Worm (Caenorhabditis elegans) whole organism, mixed stage, embryonic: Measurements from ENCODE around the gene his-24.

ENCODE experiments used
- drap-1 ChIP-seq: fragments of 200-800 bp; sonication (Bioruptor generic); optimal IDR thresholded peaks from 3 replicates; lab custom pipeline; 2018; ENCODE audit warnings: mild to moderate bottlenecking, missing genetic modification characterization, missing compliant biosample characterization
- elt-1 ChIP-seq: sonication (generic microtip); optimal IDR thresholded peaks from 2 replicates; lab custom pipeline; 2017; ENCODE audit warnings: missing genetic modification characterization, mild to moderate bottlenecking, missing compliant biosample characterization, antibody characterized with exemption, moderate library complexity, borderline replicate concordance; ENCODE audit not compliant: insufficient read depth
- mab-5 ChIP-seq: fragments of 150-350 bp; optimal IDR thresholded peaks from 2 replicates; lab custom pipeline; 2014; ENCODE audit warnings: missing biosample characterization, missing genetic modification characterization
- nhr-237 ChIP-seq: fragments of 150-350 bp; optimal IDR thresholded peaks from 2 replicates; lab custom pipeline; 2014; ENCODE audit warnings: missing biosample characterization, missing genetic modification characterization
- nhr-76 ChIP-seq: sonication (generic microtip); optimal IDR thresholded peaks from 2 replicates; lab custom pipeline; 2017; ENCODE audit warnings: missing biosample characterization, missing genetic modification characterization
- pha-4 ChIP-seq: fragments of 150-350 bp; optimal IDR thresholded peaks from 2 replicates; lab custom pipeline; 2018; ENCODE audit warnings: missing biosample characterization, missing genetic modification reagents, missing genetic modification characterization
- snpc-4 ChIP-seq: fragments of 150-350 bp; optimal IDR thresholded peaks from 2 replicates; lab custom pipeline; 2014; ENCODE audit warnings: missing biosample characterization, missing genetic modification characterization
- unc-120 ChIP-seq: sonication (generic microtip); optimal IDR thresholded peaks from 2 replicates; lab custom pipeline; 2017; ENCODE audit warnings: missing genetic modification characterization, missing compliant biosample characterization; ENCODE audit not compliant: poor library complexity, severe bottlenecking
- unc-39 ChIP-seq: fragments of 150-350 bp; optimal IDR thresholded peaks from 2 replicates; lab custom pipeline; 2014; ENCODE audit warnings: missing biosample characterization, missing genetic modification characterization
- unc-62 ChIP-seq: fragments of 150-350 bp; optimal IDR thresholded peaks from 2 replicates; lab custom pipeline; 2014; ENCODE audit warnings: missing biosample characterization, missing genetic modification reagents, missing genetic modification characterization

DNA sequence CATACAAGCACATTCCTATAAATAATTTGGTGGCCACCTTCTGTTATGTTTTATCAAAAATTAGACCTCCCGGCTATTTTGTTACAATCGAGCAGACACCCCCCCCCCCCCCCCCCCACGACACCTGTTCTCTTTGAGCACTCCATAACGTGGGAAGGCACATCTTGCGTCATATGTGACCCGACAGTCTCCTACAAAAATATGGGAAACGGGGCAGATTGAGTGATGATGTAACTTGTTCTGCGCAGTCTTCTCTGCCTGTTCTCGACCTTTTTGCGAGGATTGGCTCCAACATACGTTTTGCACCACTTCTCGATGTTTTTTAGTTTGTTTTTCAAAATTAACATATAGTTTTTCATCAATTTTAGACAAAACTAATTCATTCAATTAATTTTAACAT, 42.4 kb upstream of the his-24 start:
- TF ChIP-seq nhr-76 (tag; lab: Kevin White, UChicago), result no peak
- TF ChIP-seq mab-5 (tag; lab: Kevin White, UChicago), result no peak
- TF ChIP-seq snpc-4 (tag; lab: Kevin White, UChicago), result no peak
- no peak for TF ChIP-seq unc-62 (GFP tag; lab: Kevin White, UChicago)
- TF ChIP-seq nhr-237, result no peak
- no peak for TF ChIP-seq elt-1
- TF ChIP-seq unc-120, result no peak
- no peak for TF ChIP-seq drap-1 (GFP tag; lab: Kevin White, UChicago)
- no peak for TF ChIP-seq unc-39 (tag; lab: Kevin White, UChicago)
- no peak for TF ChIP-seq pha-4
